Worm (Caenorhabditis elegans) whole organism, L2 larva: Measurements from ENCODE around the gene cpt-6.
A peak's percentile ranks its signal among the peaks of the same experiment; 100 is the strongest.

Experiments used
- C34F6.9 ChIP-seq: fragments of 150-350 bp; optimal IDR thresholded peaks from 2 replicates; lab custom pipeline; 2014; ENCODE audit warnings: missing biosample characterization, missing genetic modification characterization
- F13H6.1 ChIP-seq: sonication (generic microtip); optimal IDR thresholded peaks from 2 replicates; lab custom pipeline; 2016; ENCODE audit warnings: missing genetic modification characterization, missing compliant biosample characterization
- Y55F3AM.14 ChIP-seq: fragments of 200-800 bp; sonication (Bioruptor generic); optimal IDR thresholded peaks from 2 replicates; lab custom pipeline; 2018; ENCODE audit warnings: mild to moderate bottlenecking, missing genetic modification characterization, missing compliant biosample characterization
- ZK546.5 ChIP-seq: sonication (generic microtip); optimal IDR thresholded peaks from 2 replicates; lab custom pipeline; 2017; ENCODE audit warnings: missing biosample characterization, missing genetic modification characterization
- alr-1 ChIP-seq: fragments of 150-350 bp; optimal IDR thresholded peaks from 2 replicates; lab custom pipeline; 2014; ENCODE audit warnings: missing biosample characterization, missing genetic modification characterization
- aly-2 ChIP-seq: fragments of 150-350 bp; optimal IDR thresholded peaks from 2 replicates; lab custom pipeline; 2014; ENCODE audit warnings: missing biosample characterization, missing genetic modification characterization
- blmp-1 ChIP-seq: sonication (generic microtip); optimal IDR thresholded peaks from 2 replicates; lab custom pipeline; 2017; ENCODE audit warnings: missing genetic modification characterization, mild to moderate bottlenecking, missing compliant biosample characterization, antibody characterized with exemption, moderate library complexity; ENCODE audit not compliant: insufficient read depth
- ceh-82 ChIP-seq: fragments of 150-350 bp; optimal IDR thresholded peaks from 2 replicates; lab custom pipeline; 2014; ENCODE audit warnings: missing biosample characterization, missing genetic modification characterization
- crh-2 ChIP-seq: sonication (generic microtip); optimal IDR thresholded peaks from 2 replicates; lab custom pipeline; 2017; ENCODE audit warnings: missing biosample characterization, missing genetic modification characterization
- egl-27 ChIP-seq: sonication (generic microtip); optimal IDR thresholded peaks from 3 replicates; lab custom pipeline; 2017; ENCODE audit warnings: missing biosample characterization, missing genetic modification reagents, missing genetic modification characterization
- elt-1 ChIP-seq: fragments of 150-350 bp; optimal IDR thresholded peaks from 2 replicates; lab custom pipeline; 2014; ENCODE audit warnings: missing biosample characterization, missing genetic modification characterization
- fos-1 ChIP-seq: fragments of 150-350 bp; optimal IDR thresholded peaks from 2 replicates; lab custom pipeline; 2014; ENCODE audit warnings: missing biosample characterization, missing genetic modification characterization
- gmeb-1 ChIP-seq: fragments of 150-350 bp; optimal IDR thresholded peaks from 2 replicates; lab custom pipeline; 2014; ENCODE audit warnings: missing biosample characterization, missing genetic modification characterization
- lsy-2 ChIP-seq, 2 experiments: fragments of 150-350 bp in 1 of 2; sonication (generic microtip) in 1 of 2; optimal IDR thresholded peaks; 2 replicates each; lab custom pipeline; 2014 to 2017; ENCODE audit warnings: missing biosample characterization in 2 of 2, missing genetic modification characterization in 2 of 2
- mab-5 ChIP-seq: fragments of 150-350 bp; optimal IDR thresholded peaks from 2 replicates; lab custom pipeline; 2014; ENCODE audit warnings: missing biosample characterization, missing genetic modification characterization
- mbf-1 ChIP-seq: sonication (generic microtip); optimal IDR thresholded peaks from 2 replicates; lab custom pipeline; 2017; ENCODE audit warnings: missing biosample characterization, missing genetic modification characterization
- mdl-1 ChIP-seq, 2 experiments: fragments of 150-350 bp in 1 of 2; sonication (generic microtip) in 1 of 2; optimal IDR thresholded peaks; 2 replicates each; lab custom pipeline; 2017; ENCODE audit warnings: missing biosample characterization in 2 of 2, missing genetic modification characterization in 2 of 2
- nhr-10 ChIP-seq: sonication (generic microtip); optimal IDR thresholded peaks from 2 replicates; lab custom pipeline; 2017; ENCODE audit warnings: missing biosample characterization, missing genetic modification characterization
- nhr-11 ChIP-seq: fragments of 150-350 bp; optimal IDR thresholded peaks from 2 replicates; lab custom pipeline; 2014; ENCODE audit warnings: missing biosample characterization, missing genetic modification characterization
- nhr-129 ChIP-seq: fragments of 150-350 bp; optimal IDR thresholded peaks from 2 replicates; lab custom pipeline; 2014; ENCODE audit warnings: missing biosample characterization, missing genetic modification characterization
- nhr-21 ChIP-seq: fragments of 150-350 bp; optimal IDR thresholded peaks from 2 replicates; lab custom pipeline; 2014; ENCODE audit warnings: missing biosample characterization, missing genetic modification characterization
- nhr-25 ChIP-seq: fragments of 150-350 bp; sonication (generic microtip); optimal IDR thresholded peaks from 3 replicates; lab custom pipeline; 2014; ENCODE audit warnings: missing biosample characterization, missing genetic modification characterization
- nhr-6 ChIP-seq: fragments of 150-350 bp; optimal IDR thresholded peaks from 2 replicates; lab custom pipeline; 2014; ENCODE audit warnings: missing biosample characterization, missing genetic modification characterization
- nhr-77 ChIP-seq: fragments of 150-350 bp; optimal IDR thresholded peaks from 2 replicates; lab custom pipeline; 2014; ENCODE audit warnings: missing biosample characterization, missing genetic modification characterization
- sem-4 ChIP-seq: fragments of 150-350 bp; optimal IDR thresholded peaks from 2 replicates; lab custom pipeline; 2014; ENCODE audit warnings: missing biosample characterization, missing genetic modification reagents, missing genetic modification characterization
- sma-3 ChIP-seq: sonication (generic microtip); optimal IDR thresholded peaks from 2 replicates; lab custom pipeline; 2016; ENCODE audit warnings: missing genetic modification reagents, missing genetic modification characterization, missing compliant biosample characterization
- sma-9 ChIP-seq, 2 experiments: fragments of 150-350 bp in 1 of 2; sonication (generic microtip) in 1 of 2; optimal IDR thresholded peaks; 2 replicates each; lab custom pipeline; 2014 to 2016; ENCODE audit warnings: missing genetic modification characterization in 2 of 2, mild to moderate bottlenecking in 1 of 2, missing biosample characterization in 1 of 2, missing compliant biosample characterization in 1 of 2, missing genetic modification reagents in 1 of 2, moderate library complexity in 1 of 2
- zag-1 ChIP-seq: fragments of 150-350 bp; optimal IDR thresholded peaks from 2 replicates; lab custom pipeline; 2014; ENCODE audit warnings: missing biosample characterization, missing genetic modification characterization
- ztf-1 ChIP-seq: fragments of 200-800 bp; sonication (Bioruptor generic); conservative IDR thresholded peaks from 2 replicates; pipeline ENCODE4 v1.3.6; 2022; ENCODE audit warnings: missing genetic modification characterization, missing compliant biosample characterization

cpt-6 gene

ce11 chrV:6506238-6506956 lies 12.7 kb upstream of the cpt-6 start:
- TF ChIP-seq gmeb-1 (tag; lab: Kevin White, UChicago) (no peak), mdl-1 (tag; optimal IDR thresholded peaks at IDR 0.05; lab: Kevin White, UChicago) (no peak), Y55F3AM.14 (no peak), crh-2 (tag; lab: Kevin White, UChicago) (no peak)

ce11 chrV:6505339-6505811 lies 11.7 kb upstream of the cpt-6 start, which contains the start of gene W01A11.7:
TSS of gene W01A11.7 (minus strand) at chrV:6505389.
- no peak for TF ChIP-seq nhr-10 (tag; lab: Kevin White, UChicago)
- peak; percentile 48 for TF ChIP-seq nhr-25 (tag; lab: Kevin White, UChicago)
- TF ChIP-seq sem-4 (tag; lab: Kevin White, UChicago): no peak
- peak; percentile 78 for TF ChIP-seq sma-3 (GFP tag; lab: Kevin White, UChicago)
- TF ChIP-seq nhr-129 (tag; lab: Kevin White, UChicago): peak; percentile 34
- TF ChIP-seq ZK546.5 (tag; lab: Kevin White, UChicago): no peak
- TF ChIP-seq nhr-11: no peak
- peak; percentile 34 for TF ChIP-seq gmeb-1 (tag; lab: Kevin White, UChicago)
- peak; percentile 47 for TF ChIP-seq sma-9 (GFP tag; optimal IDR thresholded peaks at IDR 0.05; lab: Kevin White, UChicago)
- TF ChIP-seq sma-9 (tag; optimal IDR thresholded peaks at IDR 0.05; lab: Kevin White, UChicago): no peak
- TF ChIP-seq nhr-21 (tag; lab: Kevin White, UChicago): peak; percentile 18

- TF ChIP-seq aly-2 (tag; lab: Kevin White, UChicago): no peak
- TF ChIP-seq zag-1 (tag; lab: Kevin White, UChicago): no peak
- no peak for TF ChIP-seq nhr-25 (tag; lab: Kevin White, UChicago)
- TF ChIP-seq Y55F3AM.14: no peak
- no peak for TF ChIP-seq sma-9 (GFP tag; optimal IDR thresholded peaks at IDR 0.05; lab: Kevin White, UChicago)
- TF ChIP-seq sma-9 (tag; optimal IDR thresholded peaks at IDR 0.05; lab: Kevin White, UChicago): no peak
- TF ChIP-seq nhr-10 (tag; lab: Kevin White, UChicago): no peak
- no peak for TF ChIP-seq egl-27 (tag; lab: Kevin White, UChicago)
- no peak for TF ChIP-seq mdl-1 (tag; optimal IDR thresholded peaks at IDR 0.05; lab: Kevin White, UChicago)
- TF ChIP-seq ceh-82 (tag; lab: Kevin White, UChicago): no peak
- no peak for TF ChIP-seq gmeb-1 (tag; lab: Kevin White, UChicago)
- TF ChIP-seq fos-1 (tag; lab: Kevin White, UChicago): no peak
- TF ChIP-seq ztf-1 (GFP tag; lab: Robert Waterston, UW): no peak
- TF ChIP-seq nhr-6: no peak
- TF ChIP-seq nhr-77 (tag; lab: Kevin White, UChicago): no peak
- no peak for TF ChIP-seq blmp-1
- TF ChIP-seq mbf-1 (tag; lab: Kevin White, UChicago): no peak
Observed at ce11 chrV:6504131-6504827, 10.6 kb upstream of the cpt-6 start, which contains the start of gene moc-2. TSS of gene moc-2 (minus strand) at chrV:6504181.

- TF ChIP-seq nhr-129 (tag; lab: Kevin White, UChicago) (peak; percentile 43), lsy-2 (tag; optimal IDR thresholded peaks at IDR 0.05; lab: Kevin White, UChicago) (no peak), nhr-25 (tag; lab: Kevin White, UChicago) (peak; percentile 56), gmeb-1 (tag; lab: Kevin White, UChicago) (peak; percentile 9), elt-1 (no peak), sma-9 (GFP tag; optimal IDR thresholded peaks at IDR 0.05; lab: Kevin White, UChicago) (peak; percentile 42), sma-9 (tag; optimal IDR thresholded peaks at IDR 0.05; lab: Kevin White, UChicago) (no peak), alr-1 (tag; lab: Kevin White, UChicago) (no peak), zag-1 (tag; lab: Kevin White, UChicago) (no peak), C34F6.9 (tag; lab: Kevin White, UChicago) (no peak), crh-2 (tag; lab: Kevin White, UChicago) (peak; percentile 12), F13H6.1 (no peak), fos-1 (tag; lab: Kevin White, UChicago) (peak; percentile 6), mab-5 (tag; lab: Kevin White, UChicago) (peak; percentile 35)
- TF ChIP-seq, all 48 proteins: peak for 7
Observed at ce11 chrV:6503158-6503557, 9.4 kb upstream of the cpt-6 start.

- no peak for TF ChIP-seq crh-2 (tag; lab: Kevin White, UChicago)
- no peak for TF ChIP-seq elt-1
- TF ChIP-seq egl-27 (tag; lab: Kevin White, UChicago): no peak
- no peak for TF ChIP-seq mbf-1 (tag; lab: Kevin White, UChicago)
Observed at ce11 chrV:6498903-6499302, 5.2 kb upstream of the cpt-6 start, which contains the start of gene W01A11.1. TSS of gene W01A11.1 (plus strand) at chrV:6499224.
